Fruit fly (Drosophila melanogaster): ENCODE results near the gene CG13733.

Gene CG13733

DNA sequence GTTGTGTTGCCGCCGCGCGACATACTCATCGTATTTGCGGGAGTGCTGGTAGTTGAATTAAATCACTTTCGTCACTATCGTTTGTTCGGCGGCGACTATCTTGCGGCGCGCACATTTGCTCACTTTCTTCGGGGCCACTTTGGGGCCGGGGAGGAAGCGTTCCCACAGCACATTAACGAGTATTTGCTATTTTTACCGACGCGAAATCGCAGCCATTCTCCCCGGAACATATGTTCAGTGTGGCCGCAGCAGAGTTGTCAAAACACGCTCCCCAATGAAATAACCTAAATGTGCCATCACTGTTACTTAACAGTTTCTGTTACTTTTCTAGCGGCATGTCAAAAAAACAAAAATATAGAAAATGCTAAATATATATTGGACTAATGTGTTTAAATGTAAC, 45.8 kb downstream of the CG13733 start, which contains the start of gene frc (continued):
- TF ChIP-seq CG2129 (GFP tag; IDR thresholded peaks at IDR 0.05; ENCODE audit: partially characterized antibody) (no peak), fd64A (GFP tag; optimal IDR thresholded peaks at IDR 0.05) (no peak), ato (GFP tag; IDR thresholded peaks at IDR 0.05; ENCODE audit: partially characterized antibody) (0 out of 2 replicates have a peak, but pooled peaks have one; percentile 14), CG12236 (GFP tag; optimal IDR thresholded peaks at IDR 0.05) (no peak), Lpt (GFP tag; optimal IDR thresholded peaks at IDR 0.05) (no peak), cad (GFP tag; optimal IDR thresholded peaks at IDR 0.05) (no peak), Nf-YB (GFP tag; optimal IDR thresholded peaks at IDR 0.05) (no peak), dysf (GFP tag; IDR thresholded peaks at IDR 0.05) (no peak), pan (optimal IDR thresholded peaks at IDR 0.05) (no peak), pan (GFP tag; optimal IDR thresholded peaks at IDR 0.05 in 1 of 2, IDR thresholded peaks at IDR 0.05 in 1 of 2) (no peak), nerfin-1 (tag; optimal IDR thresholded peaks at IDR 0.05) (no peak), CG8388 (GFP tag; optimal IDR thresholded peaks at IDR 0.05) (no peak), CG2678 (tag; optimal IDR thresholded peaks at IDR 0.05) (no peak), scrt (GFP tag; optimal IDR thresholded peaks at IDR 0.05) (no peak), CG2202 (tag; optimal IDR thresholded peaks at IDR 0.05) (no peak), fd102C (GFP tag; optimal IDR thresholded peaks at IDR 0.05) (no peak), Atf6 (GFP tag; IDR thresholded peaks at IDR 0.05) (no peak), ara (GFP tag; IDR thresholded peaks at IDR 0.05) (no peak), jing (GFP tag; optimal IDR thresholded peaks at IDR 0.05) (no peak), CG1602 (GFP tag; optimal IDR thresholded peaks at IDR 0.05) (no peak), CG4404 (GFP tag; IDR thresholded peaks at IDR 0.05) (no peak), Camta (GFP tag; optimal IDR thresholded peaks at IDR 0.05) (no peak), CG3995 (GFP tag; optimal IDR thresholded peaks at IDR 0.05) (peak; percentile 80), lov (optimal IDR thresholded peaks at IDR 0.05) (no peak), lov (GFP tag; IDR thresholded peaks at IDR 0.05) (no peak), p53 (GFP tag; optimal IDR thresholded peaks at IDR 0.05) (no peak), CG13287 (GFP tag; IDR thresholded peaks at IDR 0.05; ENCODE audit: partially characterized antibody) (0 out of 2 replicates have a peak, but pooled peaks have one; percentile 6), MESR4 (GFP tag; optimal IDR thresholded peaks at IDR 0.05) (peak; percentile 77), bsh (GFP tag; optimal IDR thresholded peaks at IDR 0.05) (no peak), Side (GFP tag; optimal IDR thresholded peaks at IDR 0.05) (no peak), Lhr (GFP tag; optimal IDR thresholded peaks at IDR 0.05) (no peak), CG11093 (GFP tag; IDR thresholded peaks at IDR 0.05) (no peak), h (optimal IDR thresholded peaks at IDR 0.05) (no peak), sug (tag; optimal IDR thresholded peaks at IDR 0.05) (no peak), CG11504 (tag; optimal IDR thresholded peaks at IDR 0.05) (no peak), CG15479 (GFP tag; optimal IDR thresholded peaks at IDR 0.05) (no peak), HLHmδ (GFP tag; optimal IDR thresholded peaks at IDR 0.05) (peak; percentile 45), Kr (GFP tag; optimal IDR thresholded peaks at IDR 0.05) (no peak), Sox100B (GFP tag; optimal IDR thresholded peaks at IDR 0.05) (no peak), pfk (GFP tag; optimal IDR thresholded peaks at IDR 0.05) (no peak), croc (GFP tag; conservative IDR thresholded peaks at IDR 0.05) (no peak), Sry-δ (GFP tag; optimal IDR thresholded peaks at IDR 0.05) (no peak), ro (GFP tag; IDR thresholded peaks at IDR 0.05) (no peak), Dref (GFP tag; IDR thresholded peaks at IDR 0.05) (no peak), MBD-R2 (GFP tag; IDR thresholded peaks at IDR 0.05) (peak; percentile 65), CG15696 (tag; optimal IDR thresholded peaks at IDR 0.05) (no peak), sima (GFP tag; optimal IDR thresholded peaks at IDR 0.05) (no peak), Spps (tag; optimal IDR thresholded peaks at IDR 0.05) (no peak), CG10321 (GFP tag; IDR thresholded peaks at IDR 0.05) (no peak), Gug (GFP tag; IDR thresholded peaks at IDR 0.05) (no peak), CG2199 (GFP tag; IDR thresholded peaks at IDR 0.05) (no peak), CG31365 (tag; optimal IDR thresholded peaks at IDR 0.05) (no peak), kay (GFP tag; optimal IDR thresholded peaks at IDR 0.05) (no peak)
